Fruit fly (Drosophila melanogaster): Measurements from ENCODE around the gene brm.

DNA sequence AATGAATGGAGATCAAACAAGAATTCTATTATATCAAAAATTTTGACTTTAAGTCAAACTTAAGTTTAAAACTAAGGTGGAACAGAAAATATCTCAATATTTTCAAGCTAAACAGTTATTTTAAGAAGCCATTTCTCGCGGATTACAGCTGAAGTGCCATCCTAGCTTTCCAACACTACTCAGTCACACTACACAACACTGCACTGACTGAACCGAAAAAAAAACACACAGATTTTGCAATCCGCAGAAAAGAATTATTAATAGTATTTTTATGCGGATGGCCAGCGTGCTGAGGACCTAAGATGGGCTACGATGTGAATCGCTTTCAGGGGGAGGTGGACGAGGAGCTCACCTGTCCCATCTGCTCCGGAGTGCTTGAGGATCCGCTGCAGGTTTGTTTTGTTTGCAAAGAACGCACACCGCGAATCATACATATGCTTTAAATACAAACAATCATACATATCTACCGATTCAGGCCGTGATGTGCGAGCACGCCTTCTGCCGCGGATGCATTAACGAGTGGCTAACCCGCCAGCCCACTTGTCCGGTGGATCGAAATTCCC, 26.1 kb downstream of the brm start, which contains the start of gene elgi:
- TF ChIP-seq psq (optimal IDR thresholded peaks at IDR 0.05) (no peak), h (optimal IDR thresholded peaks at IDR 0.05) (no peak), insv (optimal IDR thresholded peaks at IDR 0.05) (no peak), Sin3A (optimal IDR thresholded peaks at IDR 0.05) (no peak), Myc (optimal IDR thresholded peaks at IDR 0.05) (no peak), ttk (optimal IDR thresholded peaks at IDR 0.05) (no peak)

Data from Kc167 (cell line).